Fruit fly (Drosophila melanogaster): Measurements from ENCODE around the gene CG31445.

CG31445 gene

dm6 chr3R:29222891-29223842 lies 21.5 kb downstream of the CG31445 start, which contains the start of the genes Cisd2 and Brd8:
Gene Cisd2, minus strand, starts transcription at chr3R:29223428.
Gene Brd8, plus strand, starts transcription at chr3R:29223485.
- no peak for TF ChIP-seq ttk (optimal IDR thresholded peaks at IDR 0.05)
- TF ChIP-seq psq (optimal IDR thresholded peaks at IDR 0.05) = no peak
- TF ChIP-seq Sin3A (optimal IDR thresholded peaks at IDR 0.05) = no peak
- TF ChIP-seq Myc (optimal IDR thresholded peaks at IDR 0.05) = no peak
- no peak for TF ChIP-seq insv (optimal IDR thresholded peaks at IDR 0.05)
- TF ChIP-seq h (optimal IDR thresholded peaks at IDR 0.05) = no peak

- TF ChIP-seq h (optimal IDR thresholded peaks at IDR 0.05) (no peak), ttk (optimal IDR thresholded peaks at IDR 0.05) (peak; percentile 96), Myc (optimal IDR thresholded peaks at IDR 0.05) (no peak)
These were observed 23.5 kb downstream of the CG31445 start for dm6 chr3R:29221168-29221567.

dm6 chr3R:29220585-29220984 lies 24.0 kb downstream of the CG31445 start:
- TF ChIP-seq Sin3A (optimal IDR thresholded peaks at IDR 0.05) = no peak

dm6 chr3R:29219948-29220347 lies 24.7 kb downstream of the CG31445 start, which contains the start of gene eEF1gamma:
Gene eEF1gamma, plus strand, starts transcription at chr3R:29220172.
- TF ChIP-seq Myc (optimal IDR thresholded peaks at IDR 0.05) (no peak), psq (optimal IDR thresholded peaks at IDR 0.05) (no peak), insv (optimal IDR thresholded peaks at IDR 0.05) (no peak), Sin3A (optimal IDR thresholded peaks at IDR 0.05) (no peak), h (optimal IDR thresholded peaks at IDR 0.05) (no peak), ttk (optimal IDR thresholded peaks at IDR 0.05) (no peak)

- TF ChIP-seq h (optimal IDR thresholded peaks at IDR 0.05) (no peak), Myc (optimal IDR thresholded peaks at IDR 0.05) (no peak), insv (optimal IDR thresholded peaks at IDR 0.05) (no peak), psq (optimal IDR thresholded peaks at IDR 0.05) (no peak), ttk (optimal IDR thresholded peaks at IDR 0.05) (no peak), Sin3A (optimal IDR thresholded peaks at IDR 0.05) (no peak)
These were observed 26.6 kb downstream of the CG31445 start for dm6 chr3R:29218001-29218400.

dm6 chr3R:29217309-29217708 lies 27.3 kb downstream of the CG31445 start:
- TF ChIP-seq h (optimal IDR thresholded peaks at IDR 0.05) (no peak), Sin3A (optimal IDR thresholded peaks at IDR 0.05) (no peak), psq (optimal IDR thresholded peaks at IDR 0.05) (no peak), Myc (optimal IDR thresholded peaks at IDR 0.05) (no peak), insv (optimal IDR thresholded peaks at IDR 0.05) (no peak), ttk (optimal IDR thresholded peaks at IDR 0.05) (no peak)

- no peak for TF ChIP-seq ttk (optimal IDR thresholded peaks at IDR 0.05)
- no peak for TF ChIP-seq Myc (optimal IDR thresholded peaks at IDR 0.05)
These were observed 28.2 kb downstream of the CG31445 start for dm6 chr3R:29216484-29216863.

dm6 chr3R:29215652-29216483 lies 28.8 kb downstream of the CG31445 start:
- TF ChIP-seq ttk (optimal IDR thresholded peaks at IDR 0.05) = no peak
- no peak for TF ChIP-seq insv (optimal IDR thresholded peaks at IDR 0.05)

dm6 chr3R:29214982-29215533 lies 29.6 kb downstream of the CG31445 start:
- TF ChIP-seq Myc (optimal IDR thresholded peaks at IDR 0.05) (no peak), Sin3A (optimal IDR thresholded peaks at IDR 0.05) (no peak), psq (optimal IDR thresholded peaks at IDR 0.05) (no peak), insv (optimal IDR thresholded peaks at IDR 0.05) (no peak), ttk (optimal IDR thresholded peaks at IDR 0.05) (no peak)

dm6 chr3R:29214262-29214661 lies 30.4 kb downstream of the CG31445 start:
- TF ChIP-seq Myc (optimal IDR thresholded peaks at IDR 0.05) = no peak
- no peak for TF ChIP-seq insv (optimal IDR thresholded peaks at IDR 0.05)

dm6 chr3R:29213416-29213815 lies 31.2 kb downstream of the CG31445 start:
- TF ChIP-seq ttk (optimal IDR thresholded peaks at IDR 0.05) = no peak
- no peak for TF ChIP-seq psq (optimal IDR thresholded peaks at IDR 0.05)
- no peak for TF ChIP-seq Myc (optimal IDR thresholded peaks at IDR 0.05)
- TF ChIP-seq insv (optimal IDR thresholded peaks at IDR 0.05) = no peak
- TF ChIP-seq h (optimal IDR thresholded peaks at IDR 0.05) = no peak
- no peak for TF ChIP-seq Sin3A (optimal IDR thresholded peaks at IDR 0.05)

- TF ChIP-seq insv (optimal IDR thresholded peaks at IDR 0.05) (no peak), psq (optimal IDR thresholded peaks at IDR 0.05) (no peak), Sin3A (optimal IDR thresholded peaks at IDR 0.05) (no peak), Myc (optimal IDR thresholded peaks at IDR 0.05) (no peak), ttk (optimal IDR thresholded peaks at IDR 0.05) (no peak), h (optimal IDR thresholded peaks at IDR 0.05) (no peak)
These were observed 32.1 kb downstream of the CG31445 start for dm6 chr3R:29212534-29212933.

Data from Kc167 (cell line).